2 worm cellular contexts compared by ENCODE assay signal in the genomic region with DNA sequence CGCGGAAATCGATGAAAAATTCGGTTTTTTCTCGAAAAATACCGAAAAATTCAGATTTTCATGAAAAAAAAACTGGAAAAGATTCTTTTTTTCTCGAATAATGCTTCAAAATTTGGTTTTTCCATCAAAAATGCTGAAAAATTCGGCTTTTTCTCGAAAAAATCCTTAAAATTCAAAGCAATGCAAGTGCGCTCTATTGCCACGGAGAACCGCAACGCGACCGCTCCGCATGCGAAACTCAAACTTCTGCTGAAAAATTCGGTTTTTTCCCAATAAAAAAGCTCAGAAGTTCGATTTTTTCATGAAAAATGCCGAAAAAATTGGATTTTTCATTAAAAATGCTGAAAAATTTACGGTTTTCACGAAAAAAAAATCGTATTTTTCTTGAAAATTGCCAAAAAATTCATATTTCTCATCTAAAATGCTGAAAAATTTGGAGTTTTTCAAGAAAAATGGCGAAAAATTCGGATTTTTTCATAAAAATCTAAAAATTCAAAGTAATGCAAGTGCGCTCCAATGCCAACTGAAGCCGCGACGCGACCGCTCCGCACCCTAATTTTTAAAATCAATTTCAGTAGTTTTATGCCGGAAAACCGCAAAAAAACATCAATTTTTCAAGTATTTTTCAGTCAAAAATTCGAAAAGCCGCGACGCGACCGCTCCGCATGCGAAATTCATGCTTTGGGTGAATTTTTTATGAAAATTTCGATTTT.
TF ChIP-seq lines count a peak whose summit lies in the region.

No protein-coding gene starts in this region.

TF ChIP-seq in whole organism, L4 larva, 104 proteins besides CTCF, POLR2A, EP300 and RAD21:
- TF ChIP-seq lin-38 (GFP tag; IDR thresholded peaks at IDR 0.05; lab: Robert Waterston, UW) (peak; percentile 83), Y5F2A.4 (GFP tag; optimal IDR thresholded peaks at IDR 0.05; lab: Kevin White, UChicago) (no peak), F49E8.2 (tag; optimal IDR thresholded peaks at IDR 0.05; lab: Kevin White, UChicago; ENCODE audit: borderline replicate concordance) (peak; percentile 6)

TF ChIP-seq in whole organism, young adult, 124 proteins besides CTCF, POLR2A, EP300 and RAD21:
- TF ChIP-seq hlh-26 (GFP tag; conservative IDR thresholded peaks at IDR 0.05; lab: Robert Waterston, UW): no peak
- TF ChIP-seq T26A5.8 (tag; optimal IDR thresholded peaks at IDR 0.05; lab: Kevin White, UChicago): no peak
- no peak for TF ChIP-seq hmg-1.2 (GFP tag; IDR thresholded peaks at IDR 0.05; lab: Robert Waterston, UW)
- TF ChIP-seq snpc-1.3 (tag; optimal IDR thresholded peaks at IDR 0.05; lab: Kevin White, UChicago; ENCODE audit: insufficient read depth): peak; percentile 9
- TF ChIP-seq madf-6 (GFP tag; IDR thresholded peaks at IDR 0.05; lab: Robert Waterston, UW): peak; percentile 9; the same call in 1 of the 2 replicates
- TF ChIP-seq efl-1 (GFP tag; optimal IDR thresholded peaks at IDR 0.05; lab: Kevin White, UChicago): peak; percentile 23
- TF ChIP-seq lsl-1 (GFP tag; optimal IDR thresholded peaks at IDR 0.05; lab: Kevin White, UChicago): peak; percentile 41
- peak; percentile 27 for TF ChIP-seq lin-54 (GFP tag; optimal IDR thresholded peaks at IDR 0.05; lab: Kevin White, UChicago)
- peak; percentile 63 for TF ChIP-seq mcd-1 (GFP tag; IDR thresholded peaks at IDR 0.05; lab: Robert Waterston, UW)
- TF ChIP-seq rcor-1 (GFP tag; IDR thresholded peaks at IDR 0.05; lab: Robert Waterston, UW): no peak
- no peak for TF ChIP-seq ztf-22 (GFP tag; optimal IDR thresholded peaks at IDR 0.05; lab: Kevin White, UChicago)
- TF ChIP-seq nhr-80 (tag; optimal IDR thresholded peaks at IDR 0.05; lab: Kevin White, UChicago): no peak
- TF ChIP-seq dox-1 (GFP tag; IDR thresholded peaks at IDR 0.05; lab: Robert Waterston, UW): 0 out of 2 replicates have a peak, but pooled peaks have one; percentile 10
- no peak for TF ChIP-seq F10E7.11 (tag; optimal IDR thresholded peaks at IDR 0.05; lab: Kevin White, UChicago)
- no peak for TF ChIP-seq attf-6 (GFP tag; IDR thresholded peaks at IDR 0.05; lab: Robert Waterston, UW)
- peak; percentile 97 for TF ChIP-seq madf-3 (GFP tag; IDR thresholded peaks at IDR 0.05; lab: Robert Waterston, UW)
- TF ChIP-seq D2030.7 (GFP tag; IDR thresholded peaks at IDR 0.05; lab: Robert Waterston, UW): no peak
- no peak for TF ChIP-seq K12H6.12 (tag; optimal IDR thresholded peaks at IDR 0.05; lab: Kevin White, UChicago)
TF ChIP-seq in whole organism, young adult: peak in this region for 8.
